Fruit fly (Drosophila melanogaster) whole organism, embryonic: ENCODE data around the gene STUB1.

Experiments used
- Adf1 ChIP-seq: fragments of 200-800 bp; sonication (Bioruptor generic); IDR thresholded peaks from 2 replicates; pipeline ENCODE4 v1.3.6; 2022; ENCODE audit warnings: missing biosample characterization, missing genetic modification characterization
- Antp ChIP-seq: fragments of 200-800 bp; sonication (Bioruptor generic); optimal IDR thresholded peaks from 3 replicates; lab custom pipeline; 2016; ENCODE audit warnings: missing biosample characterization, missing genetic modification characterization
- BEAF-32 ChIP-seq: fragments of 200-800 bp; sonication (Bioruptor generic); optimal IDR thresholded peaks from 3 replicates; lab custom pipeline; 2017; ENCODE audit warnings: missing biosample characterization, missing genetic modification characterization, mild to moderate bottlenecking, moderate library complexity, missing genetic modification reagents
- C15 ChIP-seq: fragments of 200-800 bp; sonication (Bioruptor generic); IDR thresholded peaks from 3 replicates; pipeline ENCODE4 v1.3.6; 2022; ENCODE audit warnings: missing biosample characterization, missing genetic modification characterization
- CG11398 ChIP-seq: fragments of 200-800 bp; sonication (Bioruptor generic); optimal IDR thresholded peaks from 2 replicates; lab custom pipeline; 2016; ENCODE audit warnings: missing biosample characterization, missing genetic modification characterization
- CG14860 ChIP-seq: fragments of 200-800 bp; sonication (Bioruptor generic); IDR thresholded peaks from 3 replicates; pipeline ENCODE4 v1.3.6; 2022; ENCODE audit warnings: missing biosample characterization, missing genetic modification characterization; ENCODE audit not compliant: partially characterized antibody
- CG16863 ChIP-seq: fragments of 200-800 bp; sonication (Bioruptor generic); optimal IDR thresholded peaks from 3 replicates; lab custom pipeline; 2016; ENCODE audit warnings: missing biosample characterization, missing genetic modification characterization
- CG1832 ChIP-seq: fragments of 200-800 bp; sonication (Bioruptor generic); optimal IDR thresholded peaks from 2 replicates; lab custom pipeline; 2017; ENCODE audit warnings: missing biosample characterization, mild to moderate bottlenecking, missing genetic modification characterization, inconsistent platforms
- CG18476 ChIP-seq: fragments of 200-800 bp; sonication (Bioruptor generic); optimal IDR thresholded peaks from 2 replicates; lab custom pipeline; 2016; ENCODE audit warnings: missing biosample characterization, mild to moderate bottlenecking, missing genetic modification characterization
- CG18619 ChIP-seq: fragments of 200-800 bp; sonication (Bioruptor generic); optimal IDR thresholded peaks from 3 replicates; lab custom pipeline; 2017; ENCODE audit warnings: missing biosample characterization, mild to moderate bottlenecking, missing genetic modification characterization
- CG2202 ChIP-seq: fragments of 200-800 bp; sonication (Bioruptor generic); optimal IDR thresholded peaks from 2 replicates; lab custom pipeline; 2018; ENCODE audit warnings: missing biosample characterization, mild to moderate bottlenecking, missing genetic modification characterization
- CG2678 ChIP-seq: fragments of 200-800 bp; sonication (Bioruptor generic); optimal IDR thresholded peaks from 3 replicates; lab custom pipeline; 2019; ENCODE audit warnings: missing biosample characterization, mild to moderate bottlenecking, missing genetic modification characterization, moderate library complexity
- CG3065 ChIP-seq: fragments of 200-800 bp; sonication (Bioruptor generic); optimal IDR thresholded peaks from 2 replicates; lab custom pipeline; 2016; ENCODE audit warnings: missing biosample characterization, missing genetic modification characterization
- CG31365 ChIP-seq: fragments of 200-800 bp; sonication (Bioruptor generic); optimal IDR thresholded peaks from 2 replicates; lab custom pipeline; 2018; ENCODE audit warnings: missing biosample characterization, mild to moderate bottlenecking, missing genetic modification characterization
- CG32767 ChIP-seq: fragments of 200-800 bp; sonication (Bioruptor generic); IDR thresholded peaks from 2 replicates; pipeline ENCODE4 v1.3.6; 2022; ENCODE audit warnings: missing biosample characterization, missing genetic modification characterization
- CG33557 ChIP-seq: fragments of 200-800 bp; sonication (Bioruptor generic); optimal IDR thresholded peaks from 2 replicates; lab custom pipeline; 2019; ENCODE audit warnings: missing biosample characterization, mild to moderate bottlenecking, missing genetic modification characterization, moderate library complexity
- CG34422 ChIP-seq: fragments of 200-800 bp; sonication (Bioruptor generic); IDR thresholded peaks from 3 replicates; pipeline ENCODE4 v1.3.6; 2022; ENCODE audit warnings: missing biosample characterization, missing genetic modification characterization
- CG4404 ChIP-seq: fragments of 200-800 bp; sonication (Bioruptor generic); IDR thresholded peaks from 2 replicates; pipeline ENCODE4 v1.3.6; 2022; ENCODE audit warnings: missing biosample characterization, missing genetic modification characterization
- CG6854 ChIP-seq: fragments of 200-800 bp; sonication (Bioruptor generic); optimal IDR thresholded peaks from 3 replicates; lab custom pipeline; 2017; ENCODE audit warnings: missing biosample characterization, mild to moderate bottlenecking, missing genetic modification characterization
- CG8281 ChIP-seq: fragments of 200-800 bp; sonication (Bioruptor generic); optimal IDR thresholded peaks from 2 replicates; lab custom pipeline; 2018; ENCODE audit warnings: missing biosample characterization, mild to moderate bottlenecking, missing genetic modification characterization, moderate library complexity
- CG8944 ChIP-seq: fragments of 200-800 bp; sonication (Bioruptor generic); optimal IDR thresholded peaks from 3 replicates; lab custom pipeline; 2016; ENCODE audit warnings: missing biosample characterization, missing genetic modification characterization
- CHES-1-like ChIP-seq: fragments of 200-800 bp; sonication (Bioruptor generic); optimal IDR thresholded peaks from 2 replicates; lab custom pipeline; 2016; ENCODE audit warnings: missing biosample characterization, missing genetic modification characterization
- CTCF ChIP-seq: fragments of 200-800 bp; sonication (Bioruptor generic); optimal IDR thresholded peaks from 2 replicates; lab custom pipeline; 2017; ENCODE audit warnings: missing biosample characterization, mild to moderate bottlenecking, missing genetic modification characterization, moderate library complexity
- Chrac-16 ChIP-seq: fragments of 200-800 bp; sonication (Bioruptor generic); optimal IDR thresholded peaks from 3 replicates; lab custom pipeline; 2016; ENCODE audit warnings: missing biosample characterization, missing genetic modification characterization
- E2f2 ChIP-seq: fragments of 200-800 bp; sonication (Bioruptor generic); IDR thresholded peaks from 2 replicates; pipeline ENCODE4 v1.3.6; 2022; ENCODE audit warnings: missing biosample characterization, missing genetic modification characterization
- H2.0 ChIP-seq: fragments of 200-800 bp; sonication (Bioruptor generic); IDR thresholded peaks from 2 replicates; pipeline ENCODE4 v1.3.6; 2022; ENCODE audit warnings: missing biosample characterization, missing genetic modification characterization
- HLH3B ChIP-seq: fragments of 200-800 bp; sonication (Bioruptor generic); IDR thresholded peaks from 2 replicates; pipeline ENCODE4 v1.3.6; 2022; ENCODE audit warnings: missing biosample characterization, missing genetic modification characterization
- Mes4 ChIP-seq: fragments of 200-800 bp; sonication (Bioruptor generic); optimal IDR thresholded peaks from 2 replicates; lab custom pipeline; 2016; ENCODE audit warnings: missing biosample characterization, missing genetic modification characterization
- Mrtf ChIP-seq: fragments of 200-800 bp; sonication (Bioruptor generic); IDR thresholded peaks from 3 replicates; pipeline ENCODE4 v1.3.6; 2022; ENCODE audit warnings: missing biosample characterization, missing genetic modification characterization
- Poxn ChIP-seq: fragments of 200-800 bp; sonication (Bioruptor generic); IDR thresholded peaks from 2 replicates; pipeline ENCODE4 v1.3.6; 2022; ENCODE audit warnings: missing biosample characterization, missing genetic modification characterization
- Ravus ChIP-seq: fragments of 200-800 bp; sonication (Bioruptor generic); IDR thresholded peaks from 2 replicates; pipeline ENCODE4 v1.3.6; 2022; ENCODE audit warnings: missing biosample characterization, missing genetic modification characterization
- abd-A ChIP-seq: fragments of 200-800 bp; sonication (Bioruptor generic); optimal IDR thresholded peaks from 3 replicates; lab custom pipeline; 2019; ENCODE audit warnings: missing biosample characterization, mild to moderate bottlenecking, missing genetic modification characterization, moderate library complexity
- ac ChIP-seq: fragments of 200-800 bp; sonication (Bioruptor generic); optimal IDR thresholded peaks from 3 replicates; lab custom pipeline; 2017; ENCODE audit warnings: missing biosample characterization, mild to moderate bottlenecking, missing genetic modification characterization
- ase ChIP-seq: fragments of 200-800 bp; sonication (Bioruptor generic); IDR thresholded peaks from 3 replicates; pipeline ENCODE4 v1.3.6; 2022; ENCODE audit warnings: missing biosample characterization, missing genetic modification characterization
- bsh ChIP-seq, 2 experiments: fragments of 200-800 bp; sonication (Bioruptor generic); optimal IDR thresholded peaks; 2 replicates each; lab custom pipeline; 2017 to 2018; ENCODE audit warnings: mild to moderate bottlenecking in 2 of 2, missing biosample characterization in 2 of 2, missing genetic modification characterization in 2 of 2, moderate library complexity in 1 of 2
- cato ChIP-seq: fragments of 200-800 bp; sonication (Bioruptor generic); optimal IDR thresholded peaks from 2 replicates; lab custom pipeline; 2016; ENCODE audit warnings: missing biosample characterization, missing genetic modification characterization, borderline replicate concordance
- chif ChIP-seq, 2 experiments: fragments of 200-800 bp; sonication (Bioruptor generic); optimal IDR thresholded peaks; 3 replicates each; lab custom pipeline; 2016; ENCODE audit warnings: missing biosample characterization in 2 of 2, missing genetic modification characterization in 2 of 2
- dm ChIP-seq: fragments of 200-800 bp; sonication (Bioruptor generic); optimal IDR thresholded peaks from 3 replicates; lab custom pipeline; 2016; ENCODE audit warnings: missing biosample characterization, missing genetic modification characterization
- dmrt11E ChIP-seq: fragments of 200-800 bp; sonication (Bioruptor generic); optimal IDR thresholded peaks from 3 replicates; lab custom pipeline; 2018; ENCODE audit warnings: missing biosample characterization, mild to moderate bottlenecking, missing genetic modification characterization, moderate library complexity
- dysf ChIP-seq: fragments of 200-800 bp; sonication (Bioruptor generic); IDR thresholded peaks from 3 replicates; pipeline ENCODE4 v1.3.6; 2022; ENCODE audit warnings: missing biosample characterization, missing genetic modification characterization
- ems ChIP-seq: fragments of 200-800 bp; sonication (Bioruptor generic); optimal IDR thresholded peaks from 3 replicates; lab custom pipeline; 2016; ENCODE audit warnings: missing biosample characterization, missing genetic modification characterization
- gt ChIP-seq: fragments of 200-800 bp; sonication (Bioruptor generic); IDR thresholded peaks from 2 replicates; pipeline ENCODE4 v1.3.6; 2022; ENCODE audit warnings: missing biosample characterization, missing genetic modification characterization
- hkb ChIP-seq, 2 experiments: fragments of 200-800 bp in 1 of 2; fragments of >200 bp in 1 of 2; sonication (Bioruptor generic) in 1 of 2; IDR thresholded peaks in 1 of 2; optimal IDR thresholded peaks in 1 of 2; 2 replicates each; pipeline versions ENCODE4 v1.3.6 to Lab custom; 2017 to 2022; ENCODE audit warnings: missing biosample characterization in 1 of 2, missing genetic modification characterization in 1 of 2
- nau ChIP-seq: fragments of 200-800 bp; sonication (Bioruptor generic); optimal IDR thresholded peaks from 3 replicates; lab custom pipeline; 2017; ENCODE audit warnings: missing biosample characterization, mild to moderate bottlenecking, missing genetic modification characterization, missing genetic modification reagents
- pnt ChIP-seq: fragments of 200-800 bp; sonication (Bioruptor generic); optimal IDR thresholded peaks from 3 replicates; lab custom pipeline; 2016; ENCODE audit warnings: missing biosample characterization, missing genetic modification characterization
- row ChIP-seq: fragments of 200-800 bp; sonication (Bioruptor generic); IDR thresholded peaks from 3 replicates; pipeline ENCODE4 v1.3.6; 2022; ENCODE audit warnings: missing biosample characterization, missing genetic modification characterization
- sc ChIP-seq, 3 experiments: fragments of >200 bp in 2 of 3; fragments of 200-800 bp in 1 of 3; sonication (Bioruptor generic) in 1 of 3; optimal IDR thresholded peaks; 2 replicates in 2 of 3; 3 replicates in 1 of 3; lab custom pipeline; 2017; ENCODE audit warnings: mild to moderate bottlenecking in 1 of 3, missing biosample characterization in 1 of 3, missing genetic modification characterization in 1 of 3, missing genetic modification reagents in 1 of 3
- sens ChIP-seq: fragments of 200-800 bp; sonication (Bioruptor generic); peaks from one replicate; lab custom pipeline; 2016; ENCODE audit warnings: missing biosample characterization, missing genetic modification characterization
- stwl ChIP-seq: fragments of 200-800 bp; sonication (Bioruptor generic); optimal IDR thresholded peaks from 3 replicates; lab custom pipeline; 2018; ENCODE audit warnings: missing biosample characterization, mild to moderate bottlenecking, missing genetic modification characterization, moderate library complexity
- tll ChIP-seq, 2 experiments: fragments of 200-800 bp in 1 of 2; fragments of >200 bp in 1 of 2; sonication (Bioruptor generic) in 1 of 2; optimal IDR thresholded peaks; 2 replicates each; lab custom pipeline; 2017 to 2019; ENCODE audit warnings: missing biosample characterization in 2 of 2, missing genetic modification characterization in 2 of 2, mild to moderate bottlenecking in 1 of 2, moderate library complexity in 1 of 2

The STUB1 gene

dm6 chr2L:10466865-10467270 is 29.5 kb downstream of the STUB1 start (continued):
- TF ChIP-seq CG8944 (GFP tag; lab: Kevin White, UChicago) (peak; percentile 51), CHES-1-like (no peak), CG34422 (GFP tag; lab: Robert Waterston, UW) (0 out of 3 replicates have a peak, but pooled peaks have one; percentile 27), Chrac-16 (GFP tag; lab: Kevin White, UChicago) (peak; percentile 55), chif (GFP tag; optimal IDR thresholded peaks at IDR 0.05; lab: Kevin White, UChicago) (peak; percentile 37 to 59), CG3065 (GFP tag; lab: Kevin White, UChicago) (no peak), CG2678 (tag; lab: Kevin White, UChicago) (no peak), HLH3B (0 out of 2 replicates have a peak, but pooled peaks have one; percentile 15), CG2202 (tag; lab: Kevin White, UChicago) (peak; percentile 17), CG14860 (no peak), Mrtf (0 out of 3 replicates have a peak, but pooled peaks have one; percentile 46), CG16863 (GFP tag; lab: Kevin White, UChicago) (peak; percentile 57), Adf1 (GFP tag; lab: Robert Waterston, UW) (no peak), CG4404 (peak; percentile 58; the same call in 1 of the 2 replicates), Poxn (GFP tag; lab: Robert Waterston, UW) (no peak), CG6854 (GFP tag; lab: Kevin White, UChicago) (no peak), row (GFP tag; lab: Robert Waterston, UW) (peak; percentile 75; the same call in 2 of the 3 replicates), CG18619 (peak; percentile 49), CG31365 (tag; lab: Kevin White, UChicago) (no peak), C15 (no peak), bsh (GFP tag; optimal IDR thresholded peaks at IDR 0.05; lab: Kevin White, UChicago) (peak in 1 of 2 experiments; percentile 52), dysf (GFP tag; lab: Robert Waterston, UW) (peak; percentile 76), CG8281 (tag; lab: Kevin White, UChicago) (peak; percentile 23), CG1832 (GFP tag; lab: Kevin White, UChicago) (no peak), stwl (tag; lab: Kevin White, UChicago) (no peak), ems (GFP tag; lab: Kevin White, UChicago) (peak; percentile 36), Ravus (no peak), gt (GFP tag; lab: Robert Waterston, UW) (no peak), Antp (GFP tag; lab: Kevin White, UChicago) (peak; percentile 46), ac (GFP tag; lab: Kevin White, UChicago) (no peak), abd-A (no peak), tll (GFP tag; optimal IDR thresholded peaks at IDR 0.05; lab: Kevin White, UChicago) (peak in 1 of 2 experiments; percentile 23), ase (GFP tag; lab: Robert Waterston, UW) (no peak), pnt (peak; percentile 35), BEAF-32 (no peak), sc (optimal IDR thresholded peaks at IDR 0.05; lab: Kevin White, UChicago) (no peak), sc (GFP tag; optimal IDR thresholded peaks at IDR 0.05; lab: Kevin White, UChicago) (peak; percentile 56), CTCF (GFP tag; lab: Kevin White, UChicago) (peak; percentile 17), nau (GFP tag; lab: Kevin White, UChicago) (peak; percentile 57), cato (GFP tag; lab: Kevin White, UChicago) (peak; percentile 18), Mes4 (GFP tag; lab: Kevin White, UChicago) (peak; percentile 28), dmrt11E (tag; lab: Kevin White, UChicago) (peak; percentile 53), H2.0 (GFP tag; lab: Robert Waterston, UW) (peak; percentile 23; the same call in 1 of the 2 replicates), CG11398 (GFP tag; lab: Kevin White, UChicago) (peak; percentile 21), sens (GFP tag; lab: Kevin White, UChicago) (peak; percentile 93), CG18476 (peak; percentile 46), E2f2 (0 out of 2 replicates have a peak, but pooled peaks have one; percentile 30), hkb (optimal IDR thresholded peaks at IDR 0.05; lab: Kevin White, UChicago) (no peak), hkb (GFP tag; IDR thresholded peaks at IDR 0.05; lab: Robert Waterston, UW) (peak; percentile 28; the same call in 1 of the 2 replicates), dm (GFP tag; lab: Kevin White, UChicago) (no peak), CG33557 (GFP tag; lab: Kevin White, UChicago) (peak; percentile 12), CG32767 (GFP tag; lab: Robert Waterston, UW) (0 out of 2 replicates have a peak, but pooled peaks have one; percentile 27)
